Fruit fly (Drosophila melanogaster): ENCODE results near the gene CG8945.

CG8945 gene

DNA sequence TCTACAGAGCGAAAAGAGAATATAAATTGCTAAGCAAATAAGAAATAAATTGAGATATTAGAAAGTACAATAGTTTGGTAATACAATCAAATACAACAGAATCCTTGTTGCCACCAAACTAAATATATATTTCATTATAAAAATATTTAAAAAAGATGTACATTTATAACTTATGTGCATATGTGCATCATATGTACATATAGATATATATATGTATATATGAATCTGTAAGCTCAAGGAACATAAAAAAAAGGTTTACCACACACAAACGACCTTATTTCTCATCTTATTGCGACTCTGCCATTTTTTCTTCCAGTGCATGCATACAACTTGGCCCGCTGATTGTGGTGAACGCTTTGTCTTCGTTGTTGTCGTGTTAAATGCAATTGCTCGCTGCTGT is 25.8 kb upstream of the CG8945 start:
- no peak for TF ChIP-seq CG7987 (GFP tag; optimal IDR thresholded peaks at IDR 0.05)
- TF ChIP-seq CG7556 (GFP tag; optimal IDR thresholded peaks at IDR 0.05): peak; percentile 16
- TF ChIP-seq nmo (GFP tag; optimal IDR thresholded peaks at IDR 0.05): peak; percentile 34
- peak; percentile 16 for TF ChIP-seq Xbp1 (GFP tag; optimal IDR thresholded peaks at IDR 0.05)
- TF ChIP-seq sd (tag; optimal IDR thresholded peaks at IDR 0.05): no peak
- no peak for TF ChIP-seq CG12659 (GFP tag; optimal IDR thresholded peaks at IDR 0.05)
- peak; percentile 17 for TF ChIP-seq unpg (GFP tag; optimal IDR thresholded peaks at IDR 0.05)
- TF ChIP-seq Ssrp (tag; optimal IDR thresholded peaks at IDR 0.05): peak; percentile 30
- peak; percentile 4 for TF ChIP-seq Hr3 (GFP tag; optimal IDR thresholded peaks at IDR 0.05)
- TF ChIP-seq Dad (GFP tag; optimal IDR thresholded peaks at IDR 0.05): no peak
- no peak for TF ChIP-seq HLH54F (GFP tag; optimal IDR thresholded peaks at IDR 0.05)
- no peak for TF ChIP-seq Nf-YB (GFP tag; optimal IDR thresholded peaks at IDR 0.05)
- peak; percentile 18 for TF ChIP-seq CG8388 (GFP tag; optimal IDR thresholded peaks at IDR 0.05)
- TF ChIP-seq CG11456 (GFP tag; IDR thresholded peaks at IDR 0.05): no peak
- TF ChIP-seq phol (tag; optimal IDR thresholded peaks at IDR 0.05): peak; percentile 2
- TF ChIP-seq CG18011 (GFP tag; optimal IDR thresholded peaks at IDR 0.05): no peak
- peak; percentile 44 for TF ChIP-seq dmrt99B (tag; optimal IDR thresholded peaks at IDR 0.05)
- TF ChIP-seq dmrt11E (tag; optimal IDR thresholded peaks at IDR 0.05): peak; percentile 37
- 0 out of 2 replicates have a peak, but pooled peaks have one; percentile 17 for TF ChIP-seq sisA (GFP tag; IDR thresholded peaks at IDR 0.05)
- peak; percentile 48 for TF ChIP-seq CG7839 (tag; optimal IDR thresholded peaks at IDR 0.05)
- peak; percentile 40 for TF ChIP-seq CG12391 (tag; optimal IDR thresholded peaks at IDR 0.05)
- no peak for TF ChIP-seq Dp (GFP tag; optimal IDR thresholded peaks at IDR 0.05)
- peak; percentile 65 for TF ChIP-seq Sox102F (GFP tag; optimal IDR thresholded peaks at IDR 0.05)
- TF ChIP-seq slp2 (GFP tag; optimal IDR thresholded peaks at IDR 0.05): no peak
- no peak for TF ChIP-seq CG6765 (GFP tag; optimal IDR thresholded peaks at IDR 0.05)
- TF ChIP-seq eyg (GFP tag; optimal IDR thresholded peaks at IDR 0.05): no peak
- TF ChIP-seq btn (GFP tag; optimal IDR thresholded peaks at IDR 0.05): no peak
- no peak for TF ChIP-seq Six4 (GFP tag; optimal IDR thresholded peaks at IDR 0.05)
- TF ChIP-seq chif (GFP tag; optimal IDR thresholded peaks at IDR 0.05): no peak
- TF ChIP-seq H15 (GFP tag; IDR thresholded peaks at IDR 0.05): no peak
- peak; percentile 21 for TF ChIP-seq grau (tag; optimal IDR thresholded peaks at IDR 0.05)
- TF ChIP-seq CG15269 (tag; optimal IDR thresholded peaks at IDR 0.05): peak; percentile 8
- TF ChIP-seq otp (GFP tag; IDR thresholded peaks at IDR 0.05): no peak
- TF ChIP-seq CTCF (GFP tag; optimal IDR thresholded peaks at IDR 0.05): no peak
- no peak for TF ChIP-seq CG2120 (GFP tag; optimal IDR thresholded peaks at IDR 0.05)
- no peak for TF ChIP-seq CG8765 (GFP tag; IDR thresholded peaks at IDR 0.05)
- TF ChIP-seq exex (tag; optimal IDR thresholded peaks at IDR 0.05): no peak
- TF ChIP-seq unc-4 (GFP tag; IDR thresholded peaks at IDR 0.05; ENCODE audit: partially characterized antibody): no peak
- TF ChIP-seq CG4424 (GFP tag; optimal IDR thresholded peaks at IDR 0.05): no peak
- TF ChIP-seq CG11504 (tag; optimal IDR thresholded peaks at IDR 0.05): peak; percentile 51
- peak; percentile 55 for TF ChIP-seq Drgx (GFP tag; IDR thresholded peaks at IDR 0.05)
- no peak for TF ChIP-seq CG6254 (GFP tag; optimal IDR thresholded peaks at IDR 0.05)
- no peak for TF ChIP-seq Dip3 (GFP tag; optimal IDR thresholded peaks at IDR 0.05)
- TF ChIP-seq gem (tag; optimal IDR thresholded peaks at IDR 0.05): peak; percentile 62
- peak; percentile 27 for TF ChIP-seq CoRest (tag; optimal IDR thresholded peaks at IDR 0.05)
- peak; percentile 11 for TF ChIP-seq CG18262 (tag; optimal IDR thresholded peaks at IDR 0.05)
- TF ChIP-seq hkb (optimal IDR thresholded peaks at IDR 0.05): no peak
- TF ChIP-seq hkb (GFP tag; IDR thresholded peaks at IDR 0.05): 0 out of 2 replicates have a peak, but pooled peaks have one; percentile 9
- peak in 1 of 2 experiments; percentile 60 for TF ChIP-seq Hr51 (GFP tag; optimal IDR thresholded peaks at IDR 0.05)
- no peak for TF ChIP-seq Nf-YC (tag; optimal IDR thresholded peaks at IDR 0.05)
- no peak for TF ChIP-seq CG11560 (tag; IDR thresholded peaks at IDR 0.05)
